Fruit fly (Drosophila melanogaster): ENCODE measurements around the gene Surf1.

DNA sequence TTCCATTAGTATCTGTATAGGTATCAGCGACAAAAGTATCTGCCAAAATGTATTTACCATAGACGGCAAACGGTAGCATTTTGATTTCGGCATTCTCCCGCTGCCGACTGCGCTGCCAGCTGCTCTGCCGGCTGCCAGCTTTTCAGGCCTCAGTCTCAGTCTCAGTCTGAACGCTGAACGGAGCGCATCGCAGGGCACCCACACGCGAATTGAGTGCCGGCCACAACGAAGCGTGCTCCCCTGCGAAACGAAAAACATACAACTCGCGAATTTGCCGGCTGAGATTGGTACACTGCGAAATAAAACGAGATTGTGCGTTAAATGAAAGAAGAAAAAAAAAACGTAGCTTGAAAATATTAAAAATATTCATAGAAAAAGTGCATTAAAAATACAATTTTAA, 40.5 kb downstream of the Surf1 start, which contains the start of gene Mp:
- no peak for TF ChIP-seq Dll (optimal IDR thresholded peaks at IDR 0.05)
- no peak for TF ChIP-seq usp (GFP tag; optimal IDR thresholded peaks at IDR 0.05)
- no peak for TF ChIP-seq pan (optimal IDR thresholded peaks at IDR 0.05)
- no peak for TF ChIP-seq psq (optimal IDR thresholded peaks at IDR 0.05)
